Fruit fly (Drosophila melanogaster) whole organism, embryonic: Measurements from ENCODE around the gene Cad96Cb.
A peak's percentile ranks its signal among the peaks of the same experiment; 100 is the strongest.

ENCODE experiments used
- Aef1 ChIP-seq: fragments of 200-800 bp; sonication (Bioruptor generic); IDR thresholded peaks from 3 replicates; pipeline ENCODE4 v1.3.6; 2022; ENCODE audit warnings: missing biosample characterization, missing genetic modification characterization
- BEAF-32 ChIP-seq: fragments of 200-800 bp; sonication (Bioruptor generic); optimal IDR thresholded peaks from 3 replicates; lab custom pipeline; 2017; ENCODE audit warnings: missing biosample characterization, missing genetic modification characterization, mild to moderate bottlenecking, moderate library complexity, missing genetic modification reagents
- CG10147 ChIP-seq: fragments of 200-800 bp; sonication (Bioruptor generic); optimal IDR thresholded peaks from 2 replicates; lab custom pipeline; 2019; ENCODE audit warnings: missing biosample characterization, mild to moderate bottlenecking, missing genetic modification characterization, moderate library complexity
- CG10267 ChIP-seq: fragments of 200-800 bp; sonication (Bioruptor generic); optimal IDR thresholded peaks from 2 replicates; lab custom pipeline; 2018; ENCODE audit warnings: missing biosample characterization, mild to moderate bottlenecking, missing genetic modification characterization, moderate library complexity
- CG11695 ChIP-seq: fragments of 200-800 bp; sonication (Bioruptor generic); IDR thresholded peaks from 3 replicates; pipeline ENCODE4 v1.3.6; 2022; ENCODE audit warnings: missing biosample characterization, missing genetic modification characterization
- CG13894 ChIP-seq: fragments of 200-800 bp; sonication (Bioruptor generic); optimal IDR thresholded peaks from 3 replicates; lab custom pipeline; 2018; ENCODE audit warnings: missing biosample characterization, mild to moderate bottlenecking, missing genetic modification characterization, moderate library complexity
- CG14441 ChIP-seq: fragments of 200-800 bp; sonication (Bioruptor generic); IDR thresholded peaks from 2 replicates; pipeline ENCODE4 v1.3.6; 2022; ENCODE audit warnings: missing biosample characterization, missing genetic modification characterization
- CG18262 ChIP-seq: fragments of 200-800 bp; optimal IDR thresholded peaks from 3 replicates; lab custom pipeline; 2019; ENCODE audit warnings: missing biosample characterization, mild to moderate bottlenecking, missing genetic modification characterization, moderate library complexity
- CG2116 ChIP-seq: fragments of 200-800 bp; sonication (Bioruptor generic); optimal IDR thresholded peaks from 3 replicates; lab custom pipeline; 2018; ENCODE audit warnings: missing biosample characterization, mild to moderate bottlenecking, missing genetic modification characterization
- CG2199 ChIP-seq: fragments of 200-800 bp; sonication (Bioruptor generic); IDR thresholded peaks from 3 replicates; pipeline ENCODE4 v1.3.6; 2022; ENCODE audit warnings: missing biosample characterization, missing genetic modification characterization
- CG30403 ChIP-seq: fragments of 200-800 bp; sonication (Bioruptor generic); optimal IDR thresholded peaks from 3 replicates; lab custom pipeline; 2016; ENCODE audit warnings: missing biosample characterization, missing genetic modification characterization
- CG42726 ChIP-seq: fragments of 200-800 bp; sonication (Bioruptor generic); IDR thresholded peaks from 2 replicates; pipeline ENCODE4 v1.3.6; 2022; ENCODE audit warnings: missing biosample characterization, missing genetic modification characterization; ENCODE audit not compliant: partially characterized antibody
- CG6791 ChIP-seq: fragments of 200-800 bp; sonication (Bioruptor generic); IDR thresholded peaks from 3 replicates; pipeline ENCODE4 v1.3.6; 2022; ENCODE audit warnings: missing biosample characterization, missing genetic modification characterization; ENCODE audit not compliant: partially characterized antibody
- CG8944 ChIP-seq: fragments of 200-800 bp; sonication (Bioruptor generic); optimal IDR thresholded peaks from 3 replicates; lab custom pipeline; 2016; ENCODE audit warnings: missing biosample characterization, missing genetic modification characterization
- D ChIP-seq, 2 experiments: fragments of 200-800 bp in 1 of 2; fragments of >200 bp in 1 of 2; sonication (Bioruptor generic) in 1 of 2; optimal IDR thresholded peaks; 2 replicates in 1 of 2; 3 replicates in 1 of 2; lab custom pipeline; 2017; ENCODE audit warnings: mild to moderate bottlenecking in 1 of 2, missing biosample characterization in 1 of 2, missing genetic modification characterization in 1 of 2, missing genetic modification reagents in 1 of 2
- Dad ChIP-seq: fragments of 200-800 bp; sonication (Bioruptor generic); optimal IDR thresholded peaks from 3 replicates; lab custom pipeline; 2016; ENCODE audit warnings: missing biosample characterization, missing genetic modification characterization
- Dbx ChIP-seq: fragments of 200-800 bp; sonication (Bioruptor generic); IDR thresholded peaks from 3 replicates; pipeline ENCODE4 v1.3.6; 2022; ENCODE audit warnings: missing biosample characterization, missing genetic modification characterization
- Ets65A ChIP-seq: fragments of 200-800 bp; sonication (Bioruptor generic); peaks from one replicate; lab custom pipeline; 2016; ENCODE audit warnings: missing biosample characterization, missing genetic modification characterization
- Fer3 ChIP-seq: fragments of 200-800 bp; sonication (Bioruptor generic); optimal IDR thresholded peaks from 2 replicates; lab custom pipeline; 2018; ENCODE audit warnings: missing biosample characterization, mild to moderate bottlenecking, missing genetic modification characterization, moderate library complexity
- Gug ChIP-seq: fragments of 200-800 bp; sonication (Bioruptor generic); IDR thresholded peaks from 4 replicates; pipeline ENCODE4 v1.3.6; 2022; ENCODE audit warnings: missing biosample characterization, missing genetic modification characterization
- HLHmδ ChIP-seq: fragments of 200-800 bp; sonication (Bioruptor generic); optimal IDR thresholded peaks from 2 replicates; lab custom pipeline; 2018; ENCODE audit warnings: missing biosample characterization, mild to moderate bottlenecking, missing genetic modification characterization, moderate library complexity
- Med ChIP-seq: fragments of 200-800 bp; sonication (Bioruptor generic); peaks from one replicate; lab custom pipeline; 2016; ENCODE audit warnings: missing biosample characterization, missing genetic modification characterization, mild to moderate bottlenecking, inconsistent platforms, moderate library complexity
- Meics ChIP-seq: fragments of 200-800 bp; sonication (Bioruptor generic); optimal IDR thresholded peaks from 2 replicates; lab custom pipeline; 2017; ENCODE audit warnings: missing biosample characterization, mild to moderate bottlenecking, missing genetic modification characterization
- Nf-YA ChIP-seq: fragments of 200-800 bp; sonication (Bioruptor generic); IDR thresholded peaks from 2 replicates; pipeline ENCODE4 v1.3.6; 2022; ENCODE audit warnings: missing biosample characterization, missing genetic modification characterization
- Nf-YC ChIP-seq: fragments of 200-800 bp; optimal IDR thresholded peaks from 3 replicates; lab custom pipeline; 2019; ENCODE audit warnings: missing biosample characterization, mild to moderate bottlenecking, missing genetic modification characterization, moderate library complexity
- ase ChIP-seq: fragments of 200-800 bp; sonication (Bioruptor generic); IDR thresholded peaks from 3 replicates; pipeline ENCODE4 v1.3.6; 2022; ENCODE audit warnings: missing biosample characterization, missing genetic modification characterization
- dysf ChIP-seq: fragments of 200-800 bp; sonication (Bioruptor generic); IDR thresholded peaks from 3 replicates; pipeline ENCODE4 v1.3.6; 2022; ENCODE audit warnings: missing biosample characterization, missing genetic modification characterization
- gfzf ChIP-seq: fragments of 200-800 bp; sonication (Bioruptor generic); optimal IDR thresholded peaks from 2 replicates; lab custom pipeline; 2016; ENCODE audit warnings: missing biosample characterization, mild to moderate bottlenecking, missing genetic modification characterization, moderate library complexity
- gro ChIP-seq: fragments of 200-800 bp; sonication (Bioruptor generic); optimal IDR thresholded peaks from 2 replicates; lab custom pipeline; 2016; ENCODE audit warnings: missing biosample characterization, missing genetic modification characterization
- gsb-n ChIP-seq: fragments of 200-800 bp; sonication (Bioruptor generic); optimal IDR thresholded peaks from 3 replicates; lab custom pipeline; 2018; ENCODE audit warnings: missing biosample characterization, mild to moderate bottlenecking, missing genetic modification characterization
- ind ChIP-seq: fragments of 200-800 bp; sonication (Bioruptor generic); optimal IDR thresholded peaks from 3 replicates; lab custom pipeline; 2016; ENCODE audit warnings: missing biosample characterization, missing genetic modification characterization
- jumu ChIP-seq: fragments of 200-800 bp; sonication (Bioruptor generic); optimal IDR thresholded peaks from 3 replicates; lab custom pipeline; 2016; ENCODE audit warnings: missing biosample characterization, missing genetic modification characterization
- kay ChIP-seq: fragments of 200-800 bp; sonication (Bioruptor generic); optimal IDR thresholded peaks from 2 replicates; lab custom pipeline; 2016; ENCODE audit warnings: missing biosample characterization, missing genetic modification characterization
- lilli ChIP-seq: fragments of 200-800 bp; sonication (Bioruptor generic); optimal IDR thresholded peaks from 3 replicates; lab custom pipeline; 2016; ENCODE audit warnings: missing biosample characterization, missing genetic modification characterization
- luna ChIP-seq: fragments of 200-800 bp; sonication (Bioruptor generic); optimal IDR thresholded peaks from 2 replicates; lab custom pipeline; 2016; ENCODE audit warnings: missing biosample characterization, missing genetic modification characterization
- mld ChIP-seq: fragments of 200-800 bp; sonication (Bioruptor generic); IDR thresholded peaks from 3 replicates; pipeline ENCODE4 v1.3.6; 2022; ENCODE audit warnings: missing biosample characterization, missing genetic modification characterization; ENCODE audit not compliant: partially characterized antibody
- nmo ChIP-seq: fragments of 200-800 bp; sonication (Bioruptor generic); optimal IDR thresholded peaks from 2 replicates; lab custom pipeline; 2018; ENCODE audit warnings: missing biosample characterization, mild to moderate bottlenecking, missing genetic modification characterization, moderate library complexity
- onecut ChIP-seq: fragments of 200-800 bp; sonication (Bioruptor generic); IDR thresholded peaks from 2 replicates; pipeline ENCODE4 v1.3.6; 2022; ENCODE audit warnings: missing biosample characterization, missing genetic modification characterization
- pb ChIP-seq: fragments of 200-800 bp; sonication (Bioruptor generic); optimal IDR thresholded peaks from 3 replicates; lab custom pipeline; 2016; ENCODE audit warnings: missing biosample characterization, missing genetic modification characterization
- sna ChIP-seq: fragments of 200-800 bp; sonication (Bioruptor generic); IDR thresholded peaks from 2 replicates; pipeline ENCODE4 v1.3.6; 2022; ENCODE audit warnings: missing biosample characterization, missing genetic modification characterization; ENCODE audit not compliant: partially characterized antibody
- trem ChIP-seq: fragments of 200-800 bp; optimal IDR thresholded peaks from 3 replicates; lab custom pipeline; 2019; ENCODE audit warnings: missing biosample characterization, mild to moderate bottlenecking, missing genetic modification characterization, moderate library complexity
- unc-4 ChIP-seq: fragments of 200-800 bp; sonication (Bioruptor generic); IDR thresholded peaks from 2 replicates; pipeline ENCODE4 v1.3.6; 2022; ENCODE audit warnings: missing biosample characterization, missing genetic modification characterization; ENCODE audit not compliant: partially characterized antibody
- zfh1 ChIP-seq: fragments of 200-800 bp; sonication (Bioruptor generic); IDR thresholded peaks from 3 replicates; pipeline ENCODE4 v1.3.6; 2022; ENCODE audit warnings: missing biosample characterization, missing genetic modification characterization

The Cad96Cb gene

dm6 chr3R:25221203-25221807, 10.8 kb downstream of the Cad96Cb start, which contains the start of gene Alg9 (continued):
- TF ChIP-seq CG13894: no peak

DNA sequence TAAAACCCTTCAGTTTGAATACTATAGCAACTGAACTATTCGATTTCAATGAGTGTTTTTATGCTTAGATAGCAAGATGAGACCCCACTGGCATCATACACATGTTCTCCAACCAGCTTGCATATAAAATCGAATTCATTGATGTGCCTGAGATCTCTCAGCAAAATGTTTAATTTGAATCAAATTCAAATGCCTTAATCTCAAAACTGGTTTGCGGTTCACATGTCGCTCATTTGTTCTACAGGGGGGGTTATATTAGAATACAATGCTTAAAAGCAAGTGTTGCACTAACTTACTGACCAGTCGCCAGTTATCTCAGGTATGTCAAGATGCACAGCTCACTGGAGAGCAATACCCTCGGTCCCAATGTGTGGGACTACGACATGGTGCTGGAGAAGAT, 13.1 kb downstream of the Cad96Cb start, which contains the start of gene CG31103:
Gene CG31103 (plus strand): TSS at position 301 of the 400 bp plus-strand sequence.
- TF ChIP-seq CG18262 (tag; lab: Kevin White, UChicago) (no peak), Gug (GFP tag; lab: Robert Waterston, UW) (no peak), luna (no peak)

DNA sequence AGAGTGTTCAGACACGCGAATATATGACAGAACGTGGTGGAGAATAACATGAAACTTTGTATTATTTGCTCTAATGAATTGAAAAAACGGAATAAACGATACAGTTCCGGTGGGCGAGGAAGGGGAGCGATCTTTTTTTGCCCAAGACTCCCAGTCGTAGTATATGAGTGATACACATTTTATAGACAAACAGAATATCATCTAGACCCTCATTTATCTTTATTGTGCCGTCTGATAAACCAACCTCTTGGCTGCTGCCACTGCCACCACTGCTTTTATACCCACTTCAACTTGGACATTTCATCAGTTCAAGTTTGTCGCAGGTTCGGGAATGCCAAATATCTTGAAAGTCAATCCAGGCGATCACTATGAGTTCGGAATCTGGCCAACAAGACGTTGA, 16.1 kb downstream of the Cad96Cb start, which contains the start of gene CG31106:
Gene CG31106 (plus strand): TSS at position 301 of the 400 bp plus-strand sequence.
- peak; percentile 22 for TF ChIP-seq Med (GFP tag; lab: Kevin White, UChicago)
- no peak for TF ChIP-seq BEAF-32 (GFP tag; lab: Kevin White, UChicago)
- TF ChIP-seq ase (GFP tag; lab: Robert Waterston, UW): no peak
- TF ChIP-seq, all 482 proteins: peak for 1

- TF ChIP-seq Dad (GFP tag; lab: Kevin White, UChicago): no peak
- peak; percentile 26 for TF ChIP-seq nmo (GFP tag; lab: Kevin White, UChicago)
- peak; percentile 20 for TF ChIP-seq CG30403 (GFP tag; lab: Kevin White, UChicago)
- no peak for TF ChIP-seq gsb-n (tag; lab: Kevin White, UChicago)
- TF ChIP-seq dysf (GFP tag; lab: Robert Waterston, UW): peak; percentile 45; the same call in 1 of the 3 replicates
- peak; percentile 13 for TF ChIP-seq CG10147
- TF ChIP-seq D (optimal IDR thresholded peaks at IDR 0.05; lab: Kevin White, UChicago): no peak
- TF ChIP-seq D (GFP tag; optimal IDR thresholded peaks at IDR 0.05; lab: Kevin White, UChicago): no peak
- TF ChIP-seq onecut (GFP tag; lab: Robert Waterston, UW): no peak
- TF ChIP-seq Meics: peak; percentile 44
- TF ChIP-seq Ets65A (GFP tag; lab: Kevin White, UChicago): peak; percentile 50
- peak; percentile 83 for TF ChIP-seq unc-4
- TF ChIP-seq Nf-YC (tag; lab: Kevin White, UChicago): peak; percentile 5
- TF ChIP-seq jumu (GFP tag; lab: Kevin White, UChicago): peak; percentile 16
- TF ChIP-seq CG2116 (GFP tag; lab: Kevin White, UChicago): peak; percentile 46
- TF ChIP-seq CG14441 (GFP tag; lab: Robert Waterston, UW): peak; percentile 51; the same call in 1 of the 2 replicates
- TF ChIP-seq lilli: no peak
- TF ChIP-seq HLHmδ (GFP tag; lab: Kevin White, UChicago): no peak
- TF ChIP-seq CG6791: peak; percentile 92
- TF ChIP-seq Aef1 (GFP tag; lab: Robert Waterston, UW): peak; percentile 19; the same call in 1 of the 3 replicates
- TF ChIP-seq gfzf (GFP tag; lab: Kevin White, UChicago): no peak
- TF ChIP-seq mld (GFP tag; lab: Robert Waterston, UW): peak; percentile 78; the same call in 2 of the 3 replicates
- peak; percentile 31 for TF ChIP-seq Fer3 (tag; lab: Kevin White, UChicago)
- TF ChIP-seq CG8944 (GFP tag; lab: Kevin White, UChicago): no peak
- TF ChIP-seq CG11695: 0 out of 3 replicates have a peak, but pooled peaks have one; percentile 34
- TF ChIP-seq Dbx: peak; percentile 45; the same call in 1 of the 3 replicates
- TF ChIP-seq gro: no peak
- TF ChIP-seq pb (GFP tag; lab: Kevin White, UChicago): peak; percentile 7
- TF ChIP-seq Nf-YA: 0 out of 2 replicates have a peak, but pooled peaks have one; percentile 25
- peak; percentile 88 for TF ChIP-seq sna (GFP tag; lab: Robert Waterston, UW)
- peak; percentile 16 for TF ChIP-seq CG10267
- TF ChIP-seq kay (GFP tag; lab: Kevin White, UChicago): peak; percentile 14
- TF ChIP-seq trem: peak; percentile 17
- peak; percentile 29; the same call in 1 of the 2 replicates for TF ChIP-seq CG42726
- peak; percentile 31 for TF ChIP-seq ind (GFP tag; lab: Kevin White, UChicago)
- peak; percentile 45; the same call in 1 of the 3 replicates for TF ChIP-seq zfh1
- 0 out of 3 replicates have a peak, but pooled peaks have one; percentile 48 for TF ChIP-seq CG2199 (GFP tag; lab: Robert Waterston, UW)
Measured at dm6 chr3R:25215123-25215522, 17.0 kb downstream of the Cad96Cb start, which contains the start of gene Saysd1. TSS of gene Saysd1 (minus strand) at chr3R:25215188.
